Worm (Caenorhabditis elegans) whole organism, L1 larva: Measurements from ENCODE around the gene hda-1.

Source experiments
- ceh-82 ChIP-seq, 3 experiments: fragments of 150-350 bp in 1 of 3; sonication (generic microtip) in 2 of 3; optimal IDR thresholded peaks; 2 replicates each; lab custom pipeline; 2014 to 2017; ENCODE audit warnings: missing biosample characterization in 3 of 3, missing genetic modification characterization in 3 of 3
- elt-2 ChIP-seq: sonication (generic microtip); optimal IDR thresholded peaks from 2 replicates; lab custom pipeline; 2016; ENCODE audit warnings: missing genetic modification characterization, mild to moderate bottlenecking, inconsistent platforms, missing compliant biosample characterization, missing genetic modification reagents
- elt-3 ChIP-seq, 6 experiments: fragments of 150-350 bp in 1 of 6; sonication (generic microtip); optimal IDR thresholded peaks; 2 replicates each; lab custom pipeline; 2017 to 2018; ENCODE audit warnings: missing biosample characterization in 6 of 6, missing genetic modification characterization in 6 of 6, inconsistent platforms in 1 of 6
- fos-1 ChIP-seq: fragments of 150-350 bp; optimal IDR thresholded peaks from 2 replicates; lab custom pipeline; 2014; ENCODE audit warnings: missing biosample characterization, missing genetic modification characterization
- lsy-2 ChIP-seq, 2 experiments: fragments of 150-350 bp; optimal IDR thresholded peaks; 2 replicates each; lab custom pipeline; 2014; ENCODE audit warnings: missing biosample characterization in 2 of 2, missing genetic modification characterization in 2 of 2
- nhr-237 ChIP-seq: fragments of 150-350 bp; optimal IDR thresholded peaks from 2 replicates; lab custom pipeline; 2014; ENCODE audit warnings: missing biosample characterization, missing genetic modification characterization
- unc-130 ChIP-seq: fragments of 150-350 bp; optimal IDR thresholded peaks from 2 replicates; lab custom pipeline; 2017; ENCODE audit warnings: missing biosample characterization, missing genetic modification characterization, inconsistent platforms

ce11 chrV:14510746-14511145 is 14.4 kb upstream of the hda-1 start, which contains the start of gene R02D5.9:
- TF ChIP-seq fos-1 (tag; lab: Kevin White, UChicago) (no peak), unc-130 (tag; lab: Kevin White, UChicago) (peak; percentile 6), elt-2 (tag; lab: Kevin White, UChicago) (no peak), ceh-82 (tag; optimal IDR thresholded peaks at IDR 0.05; lab: Kevin White, UChicago) (no peak), elt-3 (tag; optimal IDR thresholded peaks at IDR 0.05; lab: Kevin White, UChicago) (peak in 4 of 6 experiments; percentile 12 to 87 (median 22)), lsy-2 (tag; optimal IDR thresholded peaks at IDR 0.05; lab: Kevin White, UChicago) (peak in 1 of 2 experiments; percentile 43), nhr-237 (tag; lab: Kevin White, UChicago) (no peak)
